Fruit fly (Drosophila melanogaster) whole organism, embryonic: ENCODE results near the gene pnt.

ENCODE experiments used
- Antp ChIP-seq: fragments of 200-800 bp; sonication (Bioruptor generic); optimal IDR thresholded peaks from 3 replicates; lab custom pipeline; 2016; ENCODE audit warnings: missing biosample characterization, missing genetic modification characterization
- Awh ChIP-seq: fragments of 200-800 bp; sonication (Bioruptor generic); IDR thresholded peaks from 2 replicates; pipeline ENCODE4, ENCODE4 v1.3.6; 2022; ENCODE audit warnings: missing biosample characterization, missing genetic modification characterization
- Bgb ChIP-seq: fragments of 200-800 bp; sonication (Bioruptor generic); IDR thresholded peaks from 2 replicates; pipeline ENCODE4 v1.3.6; 2022; ENCODE audit warnings: missing biosample characterization, missing genetic modification characterization; ENCODE audit not compliant: partially characterized antibody
- CG10462 ChIP-seq: fragments of 200-800 bp; sonication (Bioruptor generic); optimal IDR thresholded peaks from 2 replicates; lab custom pipeline; 2016; ENCODE audit warnings: missing biosample characterization, missing genetic modification characterization
- CG12236 ChIP-seq: fragments of 200-800 bp; sonication (Bioruptor generic); optimal IDR thresholded peaks from 2 replicates; lab custom pipeline; 2016; ENCODE audit warnings: missing biosample characterization, missing genetic modification characterization
- CG13287 ChIP-seq: fragments of 200-800 bp; sonication (Bioruptor generic); IDR thresholded peaks from 2 replicates; pipeline ENCODE4 v1.3.6; 2022; ENCODE audit warnings: missing biosample characterization, missing genetic modification characterization; ENCODE audit not compliant: partially characterized antibody
- CG13296 ChIP-seq: fragments of 200-800 bp; sonication (Bioruptor generic); optimal IDR thresholded peaks from 3 replicates; lab custom pipeline; 2018; ENCODE audit warnings: missing biosample characterization, mild to moderate bottlenecking, missing genetic modification characterization
- CG14441 ChIP-seq: fragments of 200-800 bp; sonication (Bioruptor generic); IDR thresholded peaks from 2 replicates; pipeline ENCODE4 v1.3.6; 2022; ENCODE audit warnings: missing biosample characterization, missing genetic modification characterization
- CG15011 ChIP-seq: fragments of 200-800 bp; sonication (Bioruptor generic); optimal IDR thresholded peaks from 3 replicates; lab custom pipeline; 2018; ENCODE audit warnings: missing biosample characterization, mild to moderate bottlenecking, missing genetic modification characterization
- CG1603 ChIP-seq: fragments of 200-800 bp; sonication (Bioruptor generic); optimal IDR thresholded peaks from 2 replicates; lab custom pipeline; 2019; ENCODE audit warnings: missing biosample characterization, mild to moderate bottlenecking, missing genetic modification characterization, moderate library complexity
- CG1792 ChIP-seq: fragments of 200-800 bp; sonication (Bioruptor generic); optimal IDR thresholded peaks from 2 replicates; lab custom pipeline; 2016; ENCODE audit warnings: missing biosample characterization, missing genetic modification characterization
- CG2120 ChIP-seq: fragments of 200-800 bp; sonication (Bioruptor generic); optimal IDR thresholded peaks from 3 replicates; lab custom pipeline; 2016; ENCODE audit warnings: missing biosample characterization, missing genetic modification characterization
- CG2712 ChIP-seq: fragments of 200-800 bp; optimal IDR thresholded peaks from 3 replicates; lab custom pipeline; 2019; ENCODE audit warnings: missing biosample characterization, mild to moderate bottlenecking, missing genetic modification characterization, moderate library complexity
- CG3065 ChIP-seq: fragments of 200-800 bp; sonication (Bioruptor generic); optimal IDR thresholded peaks from 2 replicates; lab custom pipeline; 2016; ENCODE audit warnings: missing biosample characterization, missing genetic modification characterization
- CG31224 ChIP-seq: fragments of 200-800 bp; sonication (Bioruptor generic); IDR thresholded peaks from 2 replicates; pipeline ENCODE4 v1.3.6; 2022; ENCODE audit warnings: missing biosample characterization, missing genetic modification characterization
- CG3163 ChIP-seq: fragments of 200-800 bp; sonication (Bioruptor generic); optimal IDR thresholded peaks from 3 replicates; lab custom pipeline; 2016; ENCODE audit warnings: missing biosample characterization, missing genetic modification characterization
- CG3407 ChIP-seq: fragments of 200-800 bp; sonication (Bioruptor generic); optimal IDR thresholded peaks from 2 replicates; lab custom pipeline; 2018; ENCODE audit warnings: missing biosample characterization, mild to moderate bottlenecking, missing genetic modification characterization
- CG4730 ChIP-seq: fragments of 200-800 bp; sonication (Bioruptor generic); IDR thresholded peaks from 2 replicates; pipeline ENCODE4 v1.3.6; 2022; ENCODE audit warnings: missing biosample characterization, missing genetic modification characterization
- CG6854 ChIP-seq: fragments of 200-800 bp; sonication (Bioruptor generic); optimal IDR thresholded peaks from 3 replicates; lab custom pipeline; 2017; ENCODE audit warnings: missing biosample characterization, mild to moderate bottlenecking, missing genetic modification characterization
- CG7839 ChIP-seq: fragments of 200-800 bp; sonication (Bioruptor generic); optimal IDR thresholded peaks from 3 replicates; lab custom pipeline; 2018; ENCODE audit warnings: missing biosample characterization, mild to moderate bottlenecking, missing genetic modification characterization, moderate library complexity
- CG7963 ChIP-seq: fragments of 200-800 bp; sonication (Bioruptor generic); IDR thresholded peaks from 3 replicates; pipeline ENCODE4 v1.3.6; 2022; ENCODE audit warnings: missing biosample characterization, missing genetic modification characterization; ENCODE audit not compliant: partially characterized antibody
- CkIIα-i1 ChIP-seq: fragments of 200-800 bp; sonication (Bioruptor generic); IDR thresholded peaks from 2 replicates; pipeline ENCODE4 v1.3.6; 2022; ENCODE audit warnings: missing biosample characterization, missing genetic modification characterization
- D ChIP-seq, 2 experiments: fragments of 200-800 bp in 1 of 2; fragments of >200 bp in 1 of 2; sonication (Bioruptor generic) in 1 of 2; optimal IDR thresholded peaks; 2 replicates in 1 of 2; 3 replicates in 1 of 2; lab custom pipeline; 2017; ENCODE audit warnings: mild to moderate bottlenecking in 1 of 2, missing biosample characterization in 1 of 2, missing genetic modification characterization in 1 of 2, missing genetic modification reagents in 1 of 2
- Dad ChIP-seq: fragments of 200-800 bp; sonication (Bioruptor generic); optimal IDR thresholded peaks from 3 replicates; lab custom pipeline; 2016; ENCODE audit warnings: missing biosample characterization, missing genetic modification characterization
- Drgx ChIP-seq: fragments of 200-800 bp; sonication (Bioruptor generic); IDR thresholded peaks from 2 replicates; pipeline ENCODE4 v1.3.6; 2022; ENCODE audit warnings: missing biosample characterization, missing genetic modification characterization
- E2f1 ChIP-seq: fragments of 200-800 bp; sonication (Bioruptor generic); IDR thresholded peaks from 2 replicates; pipeline ENCODE4 v1.3.6; 2022; ENCODE audit warnings: missing biosample characterization, missing genetic modification characterization
- Eip74EF ChIP-seq, 2 experiments: fragments of 200-800 bp in 1 of 2; fragments of >200 bp in 1 of 2; sonication (Bioruptor generic) in 1 of 2; optimal IDR thresholded peaks; 2 replicates each; lab custom pipeline; 2017 to 2019; ENCODE audit warnings: missing biosample characterization in 2 of 2, missing genetic modification characterization in 2 of 2, mild to moderate bottlenecking in 1 of 2, moderate library complexity in 1 of 2
- HLH3B ChIP-seq: fragments of 200-800 bp; sonication (Bioruptor generic); IDR thresholded peaks from 2 replicates; pipeline ENCODE4 v1.3.6; 2022; ENCODE audit warnings: missing biosample characterization, missing genetic modification characterization
- MTF-1 ChIP-seq: fragments of 200-800 bp; sonication (Bioruptor generic); optimal IDR thresholded peaks from 2 replicates; lab custom pipeline; 2018; ENCODE audit warnings: missing biosample characterization, mild to moderate bottlenecking, missing genetic modification characterization, borderline replicate concordance
- NC2β ChIP-seq: fragments of 200-800 bp; sonication (Bioruptor generic); optimal IDR thresholded peaks from 2 replicates; lab custom pipeline; 2016; ENCODE audit warnings: missing biosample characterization, missing genetic modification characterization
- Ptx1 ChIP-seq: fragments of 200-800 bp; sonication (Bioruptor generic); IDR thresholded peaks from 2 replicates; pipeline ENCODE4 v1.3.6; 2022; ENCODE audit warnings: missing biosample characterization, missing genetic modification characterization
- ara ChIP-seq: fragments of 200-800 bp; sonication (Bioruptor generic); IDR thresholded peaks from 2 replicates; pipeline ENCODE4 v1.3.6; 2022; ENCODE audit warnings: missing biosample characterization, missing genetic modification characterization
- btn ChIP-seq: fragments of 200-800 bp; sonication (Bioruptor generic); optimal IDR thresholded peaks from 2 replicates; lab custom pipeline; 2016; ENCODE audit warnings: missing biosample characterization, missing genetic modification characterization
- dan ChIP-seq: fragments of 200-800 bp; sonication (Bioruptor generic); IDR thresholded peaks from 2 replicates; pipeline ENCODE4 v1.3.6; 2022; ENCODE audit warnings: missing biosample characterization, missing genetic modification characterization
- dmrt99B ChIP-seq: fragments of 200-800 bp; sonication (Bioruptor generic); optimal IDR thresholded peaks from 2 replicates; lab custom pipeline; 2018; ENCODE audit warnings: missing biosample characterization, mild to moderate bottlenecking, missing genetic modification characterization, moderate library complexity
- ems ChIP-seq: fragments of 200-800 bp; sonication (Bioruptor generic); optimal IDR thresholded peaks from 3 replicates; lab custom pipeline; 2016; ENCODE audit warnings: missing biosample characterization, missing genetic modification characterization
- fd96Cb ChIP-seq: fragments of 200-800 bp; sonication (Bioruptor generic); optimal IDR thresholded peaks from 2 replicates; lab custom pipeline; 2018; ENCODE audit warnings: missing biosample characterization, mild to moderate bottlenecking, missing genetic modification characterization, moderate library complexity
- gem ChIP-seq: fragments of 200-800 bp; sonication (Bioruptor generic); optimal IDR thresholded peaks from 2 replicates; lab custom pipeline; 2019; ENCODE audit warnings: missing biosample characterization, mild to moderate bottlenecking, missing genetic modification characterization, moderate library complexity
- odd ChIP-seq: fragments of 200-800 bp; sonication (Bioruptor generic); optimal IDR thresholded peaks from 2 replicates; lab custom pipeline; 2017; ENCODE audit warnings: missing biosample characterization, mild to moderate bottlenecking, missing genetic modification characterization
- org-1 ChIP-seq: fragments of 200-800 bp; sonication (Bioruptor generic); optimal IDR thresholded peaks from 2 replicates; lab custom pipeline; 2017; ENCODE audit warnings: missing biosample characterization, missing genetic modification characterization
- pb ChIP-seq: fragments of 200-800 bp; sonication (Bioruptor generic); optimal IDR thresholded peaks from 3 replicates; lab custom pipeline; 2016; ENCODE audit warnings: missing biosample characterization, missing genetic modification characterization
- pho ChIP-seq: fragments of 200-800 bp; sonication (Bioruptor generic); optimal IDR thresholded peaks from 2 replicates; lab custom pipeline; 2016; ENCODE audit warnings: missing biosample characterization, missing genetic modification characterization
- ranshi ChIP-seq: fragments of 200-800 bp; sonication (Bioruptor generic); IDR thresholded peaks from 2 replicates; pipeline ENCODE4 v1.3.6; 2022; ENCODE audit warnings: missing biosample characterization, missing genetic modification characterization
- sd ChIP-seq: fragments of 200-800 bp; sonication (Bioruptor generic); optimal IDR thresholded peaks from 3 replicates; lab custom pipeline; 2018; ENCODE audit warnings: missing biosample characterization, mild to moderate bottlenecking, missing genetic modification characterization, moderate library complexity
- tin ChIP-seq: fragments of 200-800 bp; sonication (Bioruptor generic); optimal IDR thresholded peaks from 3 replicates; lab custom pipeline; 2016; ENCODE audit warnings: missing biosample characterization, missing genetic modification characterization
- tio ChIP-seq: fragments of 200-800 bp; sonication (Bioruptor generic); optimal IDR thresholded peaks from 2 replicates; lab custom pipeline; 2017; ENCODE audit warnings: missing biosample characterization, missing genetic modification characterization, inconsistent platforms
- vvl ChIP-seq: fragments of 200-800 bp; sonication (Bioruptor generic); IDR thresholded peaks from 2 replicates; pipeline ENCODE4 v1.3.6; 2022; ENCODE audit warnings: missing biosample characterization, missing genetic modification characterization
- z ChIP-seq: fragments of 200-800 bp; sonication (Bioruptor generic); IDR thresholded peaks from 3 replicates; pipeline ENCODE4 v1.3.6; 2022; ENCODE audit warnings: missing biosample characterization, missing genetic modification characterization
- zf30C ChIP-seq: fragments of 200-800 bp; sonication (Bioruptor generic); optimal IDR thresholded peaks from 3 replicates; lab custom pipeline; 2018; ENCODE audit warnings: missing biosample characterization, mild to moderate bottlenecking, missing genetic modification characterization

Gene pnt

DNA sequence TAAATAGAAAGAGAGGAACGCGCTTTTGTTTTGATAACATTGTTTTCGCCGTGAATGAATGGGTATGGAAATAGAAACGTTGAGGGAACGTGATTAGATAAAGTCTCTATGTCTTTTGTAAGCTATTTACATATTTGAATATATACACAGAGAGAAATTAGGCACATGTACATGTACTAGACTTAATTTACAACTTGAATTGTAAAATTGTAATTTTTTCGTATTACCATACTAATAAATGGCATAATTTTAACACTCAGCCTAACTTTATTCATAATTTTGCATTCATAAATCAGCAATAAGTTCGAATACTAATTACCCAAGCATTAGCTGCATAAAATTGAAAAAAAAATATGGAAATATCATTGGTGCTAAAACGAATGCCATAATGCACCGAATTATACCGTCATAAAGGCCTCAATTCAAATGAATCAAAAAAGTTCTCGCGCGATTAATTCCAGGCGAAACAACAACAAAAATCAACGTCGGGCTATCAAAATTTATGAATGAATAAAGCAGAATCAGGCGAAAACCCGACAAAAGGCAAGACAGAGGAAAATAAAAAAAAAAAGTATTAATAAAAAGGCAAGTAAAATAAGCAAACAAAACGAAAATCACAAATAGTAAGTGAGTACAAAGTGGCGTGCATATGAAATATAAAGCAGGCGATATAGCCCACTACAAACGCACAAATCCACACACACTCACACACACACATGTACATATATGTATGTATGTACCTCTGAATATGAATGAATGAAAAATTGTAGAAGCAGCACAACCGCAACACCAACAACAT is 13.2 kb downstream of the pnt start (continued):
- TF ChIP-seq MTF-1 (peak; percentile 57), dmrt99B (tag; lab: Kevin White, UChicago) (peak; percentile 73), CkIIα-i1 (GFP tag; lab: Robert Waterston, UW) (no peak), Ptx1 (peak; percentile 46), ranshi (GFP tag; lab: Robert Waterston, UW) (peak; percentile 17; the same call in 1 of the 2 replicates), pho (GFP tag; lab: Kevin White, UChicago) (peak; percentile 29), org-1 (peak; percentile 38), Drgx (GFP tag; lab: Robert Waterston, UW) (no peak), CG3065 (GFP tag; lab: Kevin White, UChicago) (no peak), gem (peak; percentile 78), CG13296 (GFP tag; lab: Kevin White, UChicago) (peak; percentile 0), tio (GFP tag; lab: Kevin White, UChicago) (peak; percentile 51), D (optimal IDR thresholded peaks at IDR 0.05; lab: Kevin White, UChicago) (no peak), D (GFP tag; optimal IDR thresholded peaks at IDR 0.05; lab: Kevin White, UChicago) (peak; percentile 68), CG4730 (GFP tag; lab: Robert Waterston, UW) (no peak), CG6854 (GFP tag; lab: Kevin White, UChicago) (peak; percentile 62), fd96Cb (tag; lab: Kevin White, UChicago) (peak; percentile 71), E2f1 (GFP tag; lab: Robert Waterston, UW) (no peak; the same call in 1 of the 2 replicates), Eip74EF (GFP tag; optimal IDR thresholded peaks at IDR 0.05; lab: Kevin White, UChicago) (peak in 1 of 2 experiments; percentile 65), zf30C (GFP tag; lab: Kevin White, UChicago) (peak; percentile 59), CG3163 (GFP tag; lab: Kevin White, UChicago) (no peak), Bgb (GFP tag; lab: Robert Waterston, UW) (no peak), CG12236 (GFP tag; lab: Kevin White, UChicago) (peak; percentile 32), CG10462 (GFP tag; lab: Kevin White, UChicago) (no peak), Awh (GFP tag; lab: Robert Waterston, UW) (peak; percentile 33), btn (no peak), CG15011 (GFP tag; lab: Kevin White, UChicago) (peak; percentile 43), CG2712 (tag; lab: Kevin White, UChicago) (peak; percentile 72)

DNA sequence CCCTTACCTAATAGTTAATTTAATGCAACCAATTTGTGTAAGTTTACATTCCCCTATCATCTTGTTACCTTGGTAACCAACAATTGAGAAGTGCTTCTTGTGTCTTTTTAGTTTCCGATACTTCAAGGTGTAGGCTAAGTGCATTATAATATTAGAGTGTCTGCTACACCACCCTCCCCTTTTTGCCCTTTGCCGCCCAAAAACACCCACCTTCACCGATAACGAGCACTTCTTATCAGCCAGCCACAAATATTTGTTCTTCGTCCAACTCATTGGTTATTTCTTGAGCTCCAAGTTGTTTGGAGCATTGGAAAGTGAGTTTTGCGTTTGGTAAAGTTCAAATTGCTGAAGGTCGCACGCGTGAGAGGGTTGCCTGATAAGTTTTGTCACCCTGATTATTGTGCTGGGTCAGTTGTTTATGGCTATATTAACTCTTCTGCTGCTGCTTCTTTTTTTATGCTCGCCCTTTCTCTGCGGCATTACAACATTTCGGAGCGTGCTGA is 14.1 kb downstream of the pnt start:
- TF ChIP-seq CG7839: no peak
- TF ChIP-seq Antp: no peak
- no peak for TF ChIP-seq btn
- no peak for TF ChIP-seq CG13287 (GFP tag; lab: Robert Waterston, UW)
- TF ChIP-seq CG31224: 0 out of 2 replicates have a peak, but pooled peaks have one; percentile 19
- no peak for TF ChIP-seq CG1792
- TF ChIP-seq NC2β (GFP tag; lab: Kevin White, UChicago): no peak
- TF ChIP-seq dan (GFP tag; lab: Robert Waterston, UW): no peak
- TF ChIP-seq vvl (GFP tag; lab: Robert Waterston, UW): no peak
- TF ChIP-seq CG1603 (tag; lab: Kevin White, UChicago): peak; percentile 45
- no peak; the same call in 1 of the 2 replicates for TF ChIP-seq CG14441 (GFP tag; lab: Robert Waterston, UW)
- no peak for TF ChIP-seq ems (GFP tag; lab: Kevin White, UChicago)
- no peak for TF ChIP-seq odd
- TF ChIP-seq ara (GFP tag; lab: Robert Waterston, UW): no peak
- TF ChIP-seq sd (tag; lab: Kevin White, UChicago): peak; percentile 87
- no peak for TF ChIP-seq Dad
- no peak for TF ChIP-seq CG7963 (GFP tag; lab: Robert Waterston, UW)
- TF ChIP-seq HLH3B (GFP tag; lab: Robert Waterston, UW): peak; percentile 17; the same call in 1 of the 2 replicates
- no peak for TF ChIP-seq pb
- peak; percentile 55 for TF ChIP-seq CG2120
- no peak for TF ChIP-seq tin (GFP tag; lab: Kevin White, UChicago)
- no peak for TF ChIP-seq z (GFP tag; lab: Robert Waterston, UW)
- no peak for TF ChIP-seq CG3407 (GFP tag; lab: Kevin White, UChicago)
